Worm (Caenorhabditis elegans) whole organism, L2 larva: ENCODE measurements around the gene mltn-6.

Experiments used
- C34F6.9 ChIP-seq: fragments of 150-350 bp; optimal IDR thresholded peaks from 2 replicates; lab custom pipeline; 2014; ENCODE audit warnings: missing biosample characterization, missing genetic modification characterization
- F13H6.1 ChIP-seq: sonication (generic microtip); optimal IDR thresholded peaks from 2 replicates; lab custom pipeline; 2016; ENCODE audit warnings: missing genetic modification characterization, missing compliant biosample characterization
- R02D3.7 ChIP-seq: fragments of 150-350 bp; optimal IDR thresholded peaks from 2 replicates; lab custom pipeline; 2014; ENCODE audit warnings: missing biosample characterization, missing genetic modification characterization
- aly-2 ChIP-seq: fragments of 150-350 bp; optimal IDR thresholded peaks from 2 replicates; lab custom pipeline; 2014; ENCODE audit warnings: missing biosample characterization, missing genetic modification characterization
- elt-3 ChIP-seq: sonication (generic microtip); optimal IDR thresholded peaks from 2 replicates; lab custom pipeline; 2017; ENCODE audit warnings: missing biosample characterization, missing genetic modification characterization
- lin-11 ChIP-seq: fragments of 150-350 bp; sonication (generic microtip); optimal IDR thresholded peaks from 2 replicates; lab custom pipeline; 2014; ENCODE audit warnings: missing biosample characterization, missing genetic modification characterization, inconsistent platforms, mixed read lengths
- nhr-11 ChIP-seq: fragments of 150-350 bp; optimal IDR thresholded peaks from 2 replicates; lab custom pipeline; 2014; ENCODE audit warnings: missing biosample characterization, missing genetic modification characterization
- unc-62 ChIP-seq: fragments of 150-350 bp; optimal IDR thresholded peaks from 2 replicates; lab custom pipeline; 2014; ENCODE audit warnings: missing biosample characterization, missing genetic modification reagents, missing genetic modification characterization

- no peak for TF ChIP-seq R02D3.7 (tag; lab: Kevin White, UChicago)
- TF ChIP-seq C34F6.9: no peak
- no peak for TF ChIP-seq unc-62
- no peak for TF ChIP-seq lin-11 (tag; lab: Kevin White, UChicago)
- TF ChIP-seq aly-2 (tag; lab: Kevin White, UChicago): no peak
- TF ChIP-seq nhr-11 (tag; lab: Kevin White, UChicago): no peak
- no peak for TF ChIP-seq elt-3 (tag; lab: Kevin White, UChicago)
- no peak for TF ChIP-seq F13H6.1 (tag; lab: Kevin White, UChicago)
Observed at ce11 chrV:347561-348345, 17.0 kb upstream of the mltn-6 start.
